Worm (Caenorhabditis elegans): ENCODE measurements around the gene vit-4.

DNA sequence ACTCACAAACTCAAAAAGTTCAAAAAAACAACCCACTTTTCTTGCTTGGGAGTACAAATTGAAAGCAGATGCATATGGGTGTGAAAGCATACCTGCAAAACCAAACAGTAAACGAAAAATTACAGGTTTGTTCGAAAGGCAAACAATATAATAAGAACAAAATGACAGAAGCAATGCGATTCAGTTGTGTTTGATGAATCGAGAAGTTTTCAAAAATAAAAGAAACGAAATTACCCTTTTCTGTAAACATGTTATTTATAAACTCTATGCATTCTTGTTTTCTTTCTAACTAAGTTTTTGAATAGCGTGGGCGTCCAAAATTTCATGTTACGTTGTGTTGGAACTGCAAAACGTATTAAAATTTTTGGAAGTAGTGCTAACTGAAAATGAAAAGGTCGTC is 54.9 kb downstream of the vit-4 start, which contains the start of gene sox-4:
- no peak for TF ChIP-seq him-1 (tag; optimal IDR thresholded peaks at IDR 0.05)
- TF ChIP-seq dao-5 (tag; optimal IDR thresholded peaks at IDR 0.05) = no peak

Data from whole organism, L4/young adult.